Worm (Caenorhabditis elegans): ENCODE data around the gene K02E10.4.

DNA sequence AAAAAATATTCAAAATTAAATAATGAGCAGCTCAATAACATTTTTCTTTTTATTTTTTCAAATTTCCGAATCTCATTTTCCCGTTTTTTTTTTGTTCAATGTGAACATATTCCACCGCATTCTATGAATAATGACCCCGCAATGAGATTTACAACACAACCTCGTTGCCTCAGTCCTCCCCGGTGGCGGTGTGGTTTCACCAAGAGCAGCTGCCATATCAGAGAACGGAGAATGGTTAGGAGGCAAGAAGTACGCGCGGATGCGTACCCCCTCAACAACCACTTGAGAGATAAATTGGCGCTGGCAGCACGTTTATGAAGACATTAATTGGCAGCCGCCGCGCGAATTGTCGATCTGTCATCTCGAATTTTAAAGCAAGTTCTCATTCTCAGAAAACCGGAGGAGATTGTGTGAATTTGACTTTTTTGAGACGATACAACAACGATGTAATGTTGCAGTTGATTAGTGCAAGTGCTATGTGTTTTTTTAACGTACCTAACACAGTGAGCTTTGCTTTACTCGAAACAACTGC, 30.7 kb downstream of the K02E10.4 start:
- TF ChIP-seq T22C8.4 (GFP tag; IDR thresholded peaks at IDR 0.05) (no peak), med-1 (GFP tag; optimal IDR thresholded peaks at IDR 0.05; ENCODE audit: insufficient read depth) (no peak), klf-2 (GFP tag; conservative IDR thresholded peaks at IDR 0.05) (no peak), tab-1 (GFP tag; IDR thresholded peaks at IDR 0.05) (no peak), flt-1 (GFP tag; IDR thresholded peaks at IDR 0.05) (no peak), ztf-29 (GFP tag; IDR thresholded peaks at IDR 0.05) (no peak), ztf-23 (GFP tag; IDR thresholded peaks at IDR 0.05) (no peak)
